Fruit fly (Drosophila melanogaster): Measurements from ENCODE around the gene psd.

dm6 chr2L:5925164-5925563 is 39.6 kb downstream of the psd start:
- no peak for TF ChIP-seq Hr78 (GFP tag; optimal IDR thresholded peaks at IDR 0.05)
- TF ChIP-seq N (GFP tag; optimal IDR thresholded peaks at IDR 0.05), result no peak
- TF ChIP-seq Dfd (GFP tag; optimal IDR thresholded peaks at IDR 0.05), result no peak
- no peak for TF ChIP-seq psq (GFP tag; optimal IDR thresholded peaks at IDR 0.05)
